Fruit fly (Drosophila melanogaster) whole organism, wandering third instar larva: ENCODE measurements around the gene Alp10.

Source experiments
- Abd-B ChIP-seq: fragments of >200 bp; optimal IDR thresholded peaks from 2 replicates; lab custom pipeline; 2017; ENCODE audit warnings: missing biosample characterization, missing genetic modification characterization
- CG32264 ChIP-seq: fragments of 200-800 bp; sonication (Bioruptor generic); optimal IDR thresholded peaks from 2 replicates; lab custom pipeline; 2016; ENCODE audit warnings: missing biosample characterization, missing genetic modification characterization
- CG9705 ChIP-seq: fragments of 200-800 bp; sonication (Bioruptor generic); optimal IDR thresholded peaks from 2 replicates; lab custom pipeline; 2018; ENCODE audit warnings: missing biosample characterization, mild to moderate bottlenecking, missing genetic modification characterization
- CrebA ChIP-seq: fragments of 200-800 bp; sonication (Bioruptor generic); optimal IDR thresholded peaks from 2 replicates; lab custom pipeline; 2016; ENCODE audit warnings: missing biosample characterization, mild to moderate bottlenecking, missing genetic modification characterization, borderline replicate concordance
- Dfd ChIP-seq: fragments of >200 bp; optimal IDR thresholded peaks from 2 replicates; lab custom pipeline; 2017; ENCODE audit warnings: missing biosample characterization, missing genetic modification characterization
- Dif ChIP-seq: fragments of 200-275, 200-300 bp; sonication (Bioruptor generic); optimal IDR thresholded peaks from 2 replicates; lab custom pipeline; 2018; ENCODE audit warnings: missing biosample characterization, missing genetic modification characterization; ENCODE audit not compliant: partially characterized antibody
- GATAd ChIP-seq: sonication (Bioruptor generic); optimal IDR thresholded peaks from 2 replicates; lab custom pipeline; 2016; ENCODE audit warnings: missing biosample characterization, missing genetic modification characterization
- HLH106 ChIP-seq: fragments of 200-800 bp; optimal IDR thresholded peaks from 3 replicates; lab custom pipeline; 2019; ENCODE audit warnings: missing biosample characterization, mild to moderate bottlenecking, missing genetic modification characterization, moderate library complexity
- Hnf4 ChIP-seq: fragments of 200-800 bp; sonication (Bioruptor generic); optimal IDR thresholded peaks from 2 replicates; lab custom pipeline; 2016; ENCODE audit warnings: missing biosample characterization, mild to moderate bottlenecking, missing genetic modification characterization
- Jra ChIP-seq: sonication (Bioruptor generic); optimal IDR thresholded peaks from 2 replicates; lab custom pipeline; 2016; ENCODE audit warnings: missing biosample characterization, missing genetic modification characterization
- Mio ChIP-seq: sonication (Bioruptor generic); optimal IDR thresholded peaks from 2 replicates; lab custom pipeline; 2016; ENCODE audit warnings: missing biosample characterization, missing genetic modification characterization
- Myc ChIP-seq: fragments of >200 bp; optimal IDR thresholded peaks from 2 replicates; lab custom pipeline; 2017
- N ChIP-seq: fragments of >200 bp; optimal IDR thresholded peaks from 2 replicates; lab custom pipeline; 2018; ENCODE audit warnings: missing biosample characterization, missing external identifiers, missing genetic modification characterization
- OdsH ChIP-seq: fragments of 200-800 bp; sonication (Bioruptor generic); optimal IDR thresholded peaks from 2 replicates; lab custom pipeline; 2016; ENCODE audit warnings: missing biosample characterization, mild to moderate bottlenecking, missing genetic modification characterization
- Rel ChIP-seq, 2 experiments: fragments of 200-800 bp; sonication (Bioruptor generic) in 1 of 2; optimal IDR thresholded peaks; 2 replicates in 1 of 2; 3 replicates in 1 of 2; lab custom pipeline; 2016 to 2019; ENCODE audit warnings: mild to moderate bottlenecking in 2 of 2, missing biosample characterization in 2 of 2, missing genetic modification characterization in 2 of 2, moderate library complexity in 1 of 2
- Sp1 ChIP-seq: fragments of 200-800 bp; sonication (Bioruptor generic); optimal IDR thresholded peaks from 3 replicates; lab custom pipeline; 2019; ENCODE audit warnings: missing biosample characterization, mild to moderate bottlenecking, missing genetic modification characterization, moderate library complexity
- Vsx2 ChIP-seq: fragments of 200-300, 225-300 bp; sonication (Bioruptor generic); optimal IDR thresholded peaks from 2 replicates; lab custom pipeline; 2018; ENCODE audit warnings: missing biosample characterization, missing genetic modification characterization; ENCODE audit not compliant: partially characterized antibody
- br ChIP-seq: fragments of 200-800 bp; sonication (Bioruptor generic); optimal IDR thresholded peaks from 2 replicates; lab custom pipeline; 2016; ENCODE audit warnings: missing biosample characterization, missing genetic modification characterization
- brk ChIP-seq: fragments of 200-800 bp; sonication (Bioruptor generic); optimal IDR thresholded peaks from 2 replicates; lab custom pipeline; 2016; ENCODE audit warnings: missing biosample characterization, mild to moderate bottlenecking, missing genetic modification characterization
- dl ChIP-seq, 2 experiments: fragments of 175-275, 200-275 bp in 1 of 2; fragments of 200-275 bp in 1 of 2; sonication (Bioruptor generic); optimal IDR thresholded peaks; lab custom pipeline; 2018; ENCODE audit warnings: mild to moderate bottlenecking in 2 of 2, missing biosample characterization in 2 of 2, missing genetic modification characterization in 2 of 2, moderate library complexity in 2 of 2; ENCODE audit not compliant: partially characterized antibody in 2 of 2, insufficient read depth in 1 of 2
- dmrt93B ChIP-seq: fragments of 200-800 bp; sonication (Bioruptor generic); optimal IDR thresholded peaks from 2 replicates; lab custom pipeline; 2018; ENCODE audit warnings: missing biosample characterization, mild to moderate bottlenecking, missing genetic modification characterization
- dsf ChIP-seq: sonication (Bioruptor generic); optimal IDR thresholded peaks from 2 replicates; lab custom pipeline; 2016; ENCODE audit warnings: missing biosample characterization, missing genetic modification characterization, borderline replicate concordance
- ey ChIP-seq: fragments of 200-800 bp; sonication (Bioruptor generic); optimal IDR thresholded peaks from 2 replicates; lab custom pipeline; 2016; ENCODE audit warnings: missing biosample characterization, missing genetic modification characterization
- foxo ChIP-seq, 2 experiments: fragments of 200-800 bp; sonication (Bioruptor generic); optimal IDR thresholded peaks; 2 replicates in 1 of 2; 3 replicates in 1 of 2; lab custom pipeline; 2016 to 2017; ENCODE audit warnings: missing biosample characterization in 2 of 2, missing genetic modification characterization in 2 of 2
- fru ChIP-seq: fragments of 200-800 bp; sonication (Bioruptor generic); optimal IDR thresholded peaks from 3 replicates; lab custom pipeline; 2016; ENCODE audit warnings: missing biosample characterization, mild to moderate bottlenecking, missing genetic modification characterization
- h ChIP-seq: fragments of 200-800 bp; sonication (Bioruptor generic); optimal IDR thresholded peaks from 3 replicates; lab custom pipeline; 2016; ENCODE audit warnings: missing biosample characterization, mild to moderate bottlenecking, missing genetic modification characterization
- jim ChIP-seq: fragments of 175-275, 200-325 bp; sonication (Bioruptor generic); optimal IDR thresholded peaks from 2 replicates; lab custom pipeline; 2016; ENCODE audit warnings: missing biosample characterization, mild to moderate bottlenecking, missing genetic modification characterization
- lola ChIP-seq: fragments of >200 bp; optimal IDR thresholded peaks from 2 replicates; lab custom pipeline; 2017; ENCODE audit warnings: missing biosample characterization, missing genetic modification characterization
- pan ChIP-seq: fragments of >200 bp; optimal IDR thresholded peaks from 2 replicates; lab custom pipeline; 2017
- psq ChIP-seq: fragments of 200-800 bp; sonication (Bioruptor generic); optimal IDR thresholded peaks from 3 replicates; lab custom pipeline; 2017; ENCODE audit warnings: missing biosample characterization, mild to moderate bottlenecking, missing genetic modification characterization, moderate library complexity
- rgr ChIP-seq: fragments of 200-800 bp; sonication (Bioruptor generic); optimal IDR thresholded peaks from 3 replicates; lab custom pipeline; 2016; ENCODE audit warnings: missing biosample characterization, mild to moderate bottlenecking, missing genetic modification characterization
- sage ChIP-seq: fragments of 200-800 bp; sonication (Bioruptor generic); optimal IDR thresholded peaks from 2 replicates; lab custom pipeline; 2016; ENCODE audit warnings: missing biosample characterization, mild to moderate bottlenecking, missing genetic modification characterization
- usp ChIP-seq: fragments of >200 bp; optimal IDR thresholded peaks from 2 replicates; lab custom pipeline; 2017; ENCODE audit warnings: missing biosample characterization, missing genetic modification characterization

Gene Alp10

DNA sequence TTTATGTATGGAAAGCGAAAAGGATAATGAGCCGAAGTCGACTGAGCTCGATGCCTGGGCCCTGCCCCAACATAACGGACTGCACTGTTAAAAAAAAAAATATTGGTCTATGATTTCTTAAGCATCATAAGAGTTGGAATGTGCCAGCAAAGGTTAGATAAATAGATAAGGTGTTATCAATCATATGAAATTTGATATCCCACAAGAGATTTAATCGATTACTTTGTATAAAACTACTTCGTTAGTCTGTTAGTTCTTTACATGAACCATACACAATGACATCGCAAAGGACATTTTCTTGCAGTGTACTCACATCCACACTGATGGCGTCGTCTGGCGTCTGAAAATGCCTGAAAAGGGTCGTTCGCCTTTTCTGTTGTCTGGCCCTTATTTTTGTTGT, 42.4 kb upstream of the Alp10 start:
- TF ChIP-seq OdsH (GFP tag; lab: Kevin White, UChicago) (peak; percentile 43), h (GFP tag; lab: Kevin White, UChicago) (peak; percentile 58), br (GFP tag; lab: Kevin White, UChicago) (peak; percentile 31), lola (GFP tag; lab: Kevin White, UChicago) (no peak), brk (no peak), foxo (GFP tag; optimal IDR thresholded peaks at IDR 0.05; lab: Kevin White, UChicago) (peak in 1 of 2 experiments; percentile 61), CrebA (no peak), Hnf4 (GFP tag; lab: Kevin White, UChicago) (no peak), GATAd (GFP tag; lab: Kevin White, UChicago) (no peak), dl (GFP tag; optimal IDR thresholded peaks at IDR 0.05; lab: Kevin White, UChicago; ENCODE audit: insufficient read depth in 1 of 2, partially characterized antibody in 2 of 2) (no peak), fru (GFP tag; lab: Kevin White, UChicago) (peak; percentile 65), dmrt93B (GFP tag; lab: Kevin White, UChicago) (peak; percentile 10), psq (GFP tag; lab: Kevin White, UChicago) (peak; percentile 48), ey (GFP tag; lab: Kevin White, UChicago) (peak; percentile 54), CG9705 (peak; percentile 25), rgr (GFP tag; lab: Kevin White, UChicago) (peak; percentile 43), Sp1 (GFP tag; lab: Kevin White, UChicago) (peak; percentile 63), HLH106 (tag; lab: Kevin White, UChicago) (peak; percentile 58), jim (GFP tag; lab: Kevin White, UChicago) (no peak), dsf (GFP tag; lab: Kevin White, UChicago) (no peak)

- TF ChIP-seq fru (GFP tag; lab: Kevin White, UChicago) (peak; percentile 4), foxo (GFP tag; optimal IDR thresholded peaks at IDR 0.05; lab: Kevin White, UChicago) (peak in 1 of 2 experiments; percentile 4), ey (GFP tag; lab: Kevin White, UChicago) (no peak)
Observed at dm6 chr3L:5635237-5636025, 40.4 kb upstream of the Alp10 start.

DNA sequence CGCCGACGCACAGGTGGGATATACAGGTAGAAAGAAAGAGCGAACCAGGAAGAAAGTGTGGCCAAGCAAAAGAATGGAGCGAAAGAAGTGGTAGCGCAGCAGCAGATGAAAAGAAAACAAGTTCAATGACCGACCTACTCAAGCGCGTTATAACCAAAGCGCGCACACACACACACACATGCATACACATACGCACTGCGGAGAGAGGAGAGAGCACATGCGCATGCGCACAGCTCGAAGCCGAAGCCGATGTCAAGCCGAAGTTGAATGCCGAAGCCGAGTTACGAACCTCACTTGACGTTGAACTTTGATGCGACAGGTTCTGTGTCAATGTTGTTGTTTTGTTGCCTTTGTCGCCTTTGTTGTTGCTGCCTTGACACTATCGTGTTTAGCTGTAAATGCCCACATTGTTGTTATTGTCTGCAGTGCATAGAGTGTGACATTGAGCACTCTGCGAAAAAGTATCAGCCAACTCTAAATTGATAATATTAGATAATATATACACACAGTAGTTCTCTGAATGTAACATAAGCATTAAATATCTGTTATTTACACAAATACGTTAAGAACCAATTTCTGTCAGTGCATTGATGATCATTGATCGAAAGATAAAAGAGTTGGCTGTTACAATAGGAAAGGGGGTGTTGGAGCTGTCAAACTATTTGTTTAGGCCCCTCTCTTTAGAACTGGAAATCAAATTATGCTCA, 39.3 kb upstream of the Alp10 start:
- TF ChIP-seq Dfd (GFP tag; lab: Kevin White, UChicago): peak; percentile 66
- no peak for TF ChIP-seq rgr (GFP tag; lab: Kevin White, UChicago)
- peak; percentile 27 for TF ChIP-seq Dif (GFP tag; lab: Kevin White, UChicago)
- no peak for TF ChIP-seq Myc (lab: Kevin White, UChicago)
- TF ChIP-seq Mio (GFP tag; lab: Kevin White, UChicago): no peak
- peak; percentile 78 for TF ChIP-seq psq (GFP tag; lab: Kevin White, UChicago)
- peak in 1 of 2 experiments; percentile 26 for TF ChIP-seq dl (GFP tag; optimal IDR thresholded peaks at IDR 0.05; lab: Kevin White, UChicago; ENCODE audit: insufficient read depth in 1 of 2, partially characterized antibody in 2 of 2)
- TF ChIP-seq, all 38 proteins: peak for 4

DNA sequence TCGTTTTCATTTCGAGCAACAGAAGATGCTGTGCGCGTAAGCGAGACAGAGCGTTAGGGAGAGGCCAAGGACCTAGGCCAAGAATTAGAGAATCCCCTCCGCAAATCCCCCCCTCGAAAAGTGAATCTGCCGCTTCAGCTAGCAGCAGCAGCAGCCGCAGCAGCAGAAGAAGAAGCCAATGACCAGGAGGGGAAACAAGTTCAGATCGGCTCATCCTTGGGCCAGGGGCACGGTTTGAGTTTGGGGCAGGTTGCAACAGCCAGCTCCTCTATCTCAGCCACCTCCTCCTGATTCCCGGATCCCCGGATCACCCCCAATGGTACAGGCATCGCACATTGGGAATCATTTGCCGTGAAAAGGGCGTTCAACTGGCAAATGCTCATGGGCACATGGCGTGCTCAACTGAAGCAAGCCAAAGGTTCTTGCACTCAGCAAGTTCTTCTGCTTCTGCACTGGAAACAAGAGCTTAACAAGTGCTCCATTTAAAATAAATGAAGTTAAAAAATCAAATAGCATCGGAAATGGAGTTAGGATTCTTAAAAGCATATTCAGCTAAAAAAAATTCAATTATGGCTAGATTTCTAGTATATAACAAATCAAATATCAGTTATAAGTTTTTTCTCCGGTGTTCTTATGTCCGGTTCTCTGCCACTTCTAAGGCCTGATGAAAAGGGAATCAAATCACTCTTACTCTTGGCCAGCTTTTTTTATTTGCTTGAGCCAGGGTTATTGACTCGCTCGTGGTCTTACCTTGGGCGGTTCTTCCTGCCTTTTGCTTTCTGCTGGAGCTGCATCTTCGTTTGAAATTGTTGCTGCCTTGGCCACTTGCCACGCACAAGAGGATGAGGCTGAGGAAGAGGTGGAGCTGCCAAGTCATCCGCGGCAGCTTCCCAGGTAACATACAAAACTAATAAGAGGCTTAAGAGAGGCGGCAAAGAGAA, 38.4 kb upstream of the Alp10 start:
- TF ChIP-seq usp (GFP tag; lab: Kevin White, UChicago) (no peak), psq (GFP tag; lab: Kevin White, UChicago) (no peak), foxo (GFP tag; optimal IDR thresholded peaks at IDR 0.05; lab: Kevin White, UChicago) (peak in 1 of 2 experiments; percentile 91), CG32264 (GFP tag; lab: Kevin White, UChicago) (no peak), dmrt93B (GFP tag; lab: Kevin White, UChicago) (peak; percentile 68), Hnf4 (GFP tag; lab: Kevin White, UChicago) (peak; percentile 77), Jra (peak; percentile 71), Mio (GFP tag; lab: Kevin White, UChicago) (no peak), OdsH (GFP tag; lab: Kevin White, UChicago) (peak; percentile 72), jim (GFP tag; lab: Kevin White, UChicago) (no peak), Myc (lab: Kevin White, UChicago) (no peak), Vsx2 (no peak), h (GFP tag; lab: Kevin White, UChicago) (peak; percentile 75), pan (no peak), lola (GFP tag; lab: Kevin White, UChicago) (no peak), ey (GFP tag; lab: Kevin White, UChicago) (peak; percentile 77), GATAd (GFP tag; lab: Kevin White, UChicago) (no peak), CrebA (peak; percentile 41), Rel (GFP tag; optimal IDR thresholded peaks at IDR 0.05; lab: Kevin White, UChicago) (no peak), Rel (tag; optimal IDR thresholded peaks at IDR 0.05; lab: Kevin White, UChicago) (peak; percentile 41), Sp1 (GFP tag; lab: Kevin White, UChicago) (peak; percentile 77), Dif (GFP tag; lab: Kevin White, UChicago) (no peak), N (GFP tag; lab: Kevin White, UChicago) (no peak), sage (GFP tag; lab: Kevin White, UChicago) (peak; percentile 87), HLH106 (tag; lab: Kevin White, UChicago) (peak; percentile 91), dsf (GFP tag; lab: Kevin White, UChicago) (no peak), Abd-B (GFP tag; lab: Kevin White, UChicago) (no peak), br (GFP tag; lab: Kevin White, UChicago) (peak; percentile 87), Dfd (GFP tag; lab: Kevin White, UChicago) (no peak)
